Worm (Caenorhabditis elegans) whole organism, L3 larva: ENCODE measurements around the gene JC8.7.
A peak's percentile ranks its signal among the peaks of the same experiment; 100 is the strongest.

Experiments
- ama-1 ChIP-seq: fragments of 150-350 bp; optimal IDR thresholded peaks from 2 replicates; lab custom pipeline; 2018
- ceh-82 ChIP-seq: fragments of 150-350 bp; optimal IDR thresholded peaks from 2 replicates; lab custom pipeline; 2014; ENCODE audit warnings: missing biosample characterization, missing genetic modification characterization
- elt-1 ChIP-seq: fragments of 150-350 bp; optimal IDR thresholded peaks from 2 replicates; lab custom pipeline; 2014; ENCODE audit warnings: missing biosample characterization, missing genetic modification characterization
- fkh-10 ChIP-seq: sonication (generic microtip); optimal IDR thresholded peaks from 2 replicates; lab custom pipeline; 2017; ENCODE audit warnings: missing biosample characterization, missing genetic modification reagents, missing genetic modification characterization
- nfya-1 ChIP-seq: sonication (generic microtip); optimal IDR thresholded peaks from 2 replicates; lab custom pipeline; 2017; ENCODE audit warnings: missing genetic modification characterization, mild to moderate bottlenecking, missing compliant biosample characterization, antibody characterized with exemption, moderate library complexity; ENCODE audit not compliant: insufficient read depth
- nhr-11 ChIP-seq: fragments of 150-350 bp; optimal IDR thresholded peaks from 2 replicates; lab custom pipeline; 2014; ENCODE audit warnings: missing biosample characterization, missing genetic modification characterization
- nhr-76 ChIP-seq: fragments of 150-350 bp; sonication (generic microtip); optimal IDR thresholded peaks from 5 replicates; lab custom pipeline; 2014; ENCODE audit warnings: missing biosample characterization, missing genetic modification characterization
- pqm-1 ChIP-seq: fragments of 150-350 bp; optimal IDR thresholded peaks from 2 replicates; lab custom pipeline; 2017; ENCODE audit warnings: missing biosample characterization, missing genetic modification characterization, inconsistent platforms
- skn-1 ChIP-seq: fragments of 150-350 bp; optimal IDR thresholded peaks from 2 replicates; lab custom pipeline; 2014; ENCODE audit warnings: missing biosample characterization, missing genetic modification characterization
- zag-1 ChIP-seq: fragments of 150-350 bp; optimal IDR thresholded peaks from 2 replicates; lab custom pipeline; 2014; ENCODE audit warnings: missing biosample characterization, missing genetic modification characterization

ce11 chrIV:13231393-13231792, 15.7 kb upstream of the JC8.7 start:
- TF ChIP-seq nfya-1 (tag; lab: Kevin White, UChicago), result peak; percentile 80
- TF ChIP-seq ama-1 (lab: Kevin White, UChicago), result no peak
- no peak for TF ChIP-seq elt-1 (tag; lab: Kevin White, UChicago)
- TF ChIP-seq zag-1, result no peak
- TF ChIP-seq fkh-10 (GFP tag; lab: Kevin White, UChicago), result no peak
- TF ChIP-seq skn-1 (tag; lab: Kevin White, UChicago), result no peak
- no peak for TF ChIP-seq pqm-1
- TF ChIP-seq nhr-76 (tag; lab: Kevin White, UChicago), result no peak
- no peak for TF ChIP-seq ceh-82 (tag; lab: Kevin White, UChicago)
- no peak for TF ChIP-seq nhr-11 (tag; lab: Kevin White, UChicago)
